Worm (Caenorhabditis elegans) whole organism, late embryonic: ENCODE measurements around the gene alh-12.

ENCODE experiments used
- ceh-18 ChIP-seq: sonication (generic microtip); optimal IDR thresholded peaks from 2 replicates; lab custom pipeline; 2016; ENCODE audit warnings: missing genetic modification characterization, missing compliant biosample characterization
- ceh-19 ChIP-seq: fragments of 200-800 bp; sonication (Bioruptor generic); optimal IDR thresholded peaks from 2 replicates; lab custom pipeline; 2018; ENCODE audit warnings: mild to moderate bottlenecking, missing genetic modification characterization, missing compliant biosample characterization
- dve-1 ChIP-seq: sonication (generic microtip); optimal IDR thresholded peaks from 2 replicates; lab custom pipeline; 2017; ENCODE audit warnings: antibody characterized with exemption, mild to moderate bottlenecking, missing genetic modification characterization, missing compliant biosample characterization
- nhr-11 ChIP-seq: fragments of 150-350 bp; optimal IDR thresholded peaks from 2 replicates; lab custom pipeline; 2014; ENCODE audit warnings: missing biosample characterization, missing genetic modification characterization
- pha-4 ChIP-seq: fragments of 150-350 bp; optimal IDR thresholded peaks from 2 replicates; lab custom pipeline; 2018; ENCODE audit warnings: missing biosample characterization, missing genetic modification reagents, missing genetic modification characterization
- pqm-1 ChIP-seq: sonication (generic microtip); optimal IDR thresholded peaks from 2 replicates; lab custom pipeline; 2016; ENCODE audit warnings: missing genetic modification characterization, missing compliant biosample characterization
- ref-2 ChIP-seq: sonication (generic microtip); optimal IDR thresholded peaks from 2 replicates; lab custom pipeline; 2016; ENCODE audit warnings: missing genetic modification characterization, missing compliant biosample characterization
- sox-4 ChIP-seq: sonication (generic microtip); optimal IDR thresholded peaks from 2 replicates; lab custom pipeline; 2017; ENCODE audit warnings: mild to moderate bottlenecking, missing genetic modification characterization, inconsistent platforms, missing compliant biosample characterization
- tbx-2 ChIP-seq: sonication (generic microtip); optimal IDR thresholded peaks from 2 replicates; lab custom pipeline; 2016; ENCODE audit warnings: missing genetic modification characterization, missing compliant biosample characterization

- TF ChIP-seq ceh-19 (no peak), ceh-18 (tag; lab: Kevin White, UChicago) (no peak), ref-2 (no peak), sox-4 (tag; lab: Kevin White, UChicago) (no peak), pha-4 (tag; lab: Kevin White, UChicago) (no peak), dve-1 (tag; lab: Kevin White, UChicago) (no peak), nhr-11 (tag; lab: Kevin White, UChicago) (no peak), pqm-1 (tag; lab: Kevin White, UChicago) (no peak), tbx-2 (tag; lab: Kevin White, UChicago) (no peak)
Measured at ce11 chrIII:7478932-7479331, 25.1 kb downstream of the alh-12 start.
